In genomic region chr2L:21784790-21785425, dm6 we compare ENCODE assay signal across 1 fruit fly cellular context.
A peak's percentile ranks its signal among the peaks of the same experiment; 100 is the strongest.
TF ChIP-seq lines count a peak whose summit lies in the region.

No protein-coding gene starts in this region.

TF ChIP-seq in whole organism, embryonic, 481 proteins besides CTCF, POLR2A, EP300 and RAD21 (continued from another document):
- TF ChIP-seq CG18011 (GFP tag; optimal IDR thresholded peaks at IDR 0.05; lab: Kevin White, UChicago), result no peak
- TF ChIP-seq CG9609 (GFP tag; optimal IDR thresholded peaks at IDR 0.05; lab: Kevin White, UChicago), result no peak
- peak; percentile 35 for TF ChIP-seq CG9727 (GFP tag; optimal IDR thresholded peaks at IDR 0.05; lab: Kevin White, UChicago)
- no peak for TF ChIP-seq Chrac-16 (GFP tag; optimal IDR thresholded peaks at IDR 0.05; lab: Kevin White, UChicago)
- no peak for TF ChIP-seq ERR (GFP tag; optimal IDR thresholded peaks at IDR 0.05; lab: Kevin White, UChicago)
- TF ChIP-seq lab (GFP tag; optimal IDR thresholded peaks at IDR 0.05; lab: Kevin White, UChicago), result peak; percentile 32
- TF ChIP-seq jumu (GFP tag; optimal IDR thresholded peaks at IDR 0.05; lab: Kevin White, UChicago), result no peak
- TF ChIP-seq Poxn (GFP tag; IDR thresholded peaks at IDR 0.05; lab: Robert Waterston, UW), result no peak
- TF ChIP-seq jigr1 (GFP tag; IDR thresholded peaks at IDR 0.05; lab: Robert Waterston, UW), result no peak
- peak; percentile 8 for TF ChIP-seq abd-A (tag; optimal IDR thresholded peaks at IDR 0.05; lab: Kevin White, UChicago)
- no peak for TF ChIP-seq H15 (GFP tag; IDR thresholded peaks at IDR 0.05; lab: Robert Waterston, UW)
- no peak for TF ChIP-seq CG7357 (GFP tag; IDR thresholded peaks at IDR 0.05; lab: Robert Waterston, UW)
- TF ChIP-seq grau (tag; optimal IDR thresholded peaks at IDR 0.05; lab: Kevin White, UChicago), result no peak
- TF ChIP-seq Blimp-1 (GFP tag; optimal IDR thresholded peaks at IDR 0.05; lab: Kevin White, UChicago), result no peak
- peak; percentile 59 for TF ChIP-seq phol (tag; optimal IDR thresholded peaks at IDR 0.05; lab: Kevin White, UChicago)
- TF ChIP-seq CG4730 (GFP tag; IDR thresholded peaks at IDR 0.05; lab: Robert Waterston, UW), result no peak
- TF ChIP-seq CG10462 (GFP tag; optimal IDR thresholded peaks at IDR 0.05; lab: Kevin White, UChicago), result no peak
- no peak for TF ChIP-seq CG15514 (GFP tag; optimal IDR thresholded peaks at IDR 0.05; lab: Kevin White, UChicago)
- no peak for TF ChIP-seq Six4 (GFP tag; optimal IDR thresholded peaks at IDR 0.05; lab: Kevin White, UChicago)
- TF ChIP-seq Oaz (GFP tag; IDR thresholded peaks at IDR 0.05; lab: Robert Waterston, UW), result no peak
- TF ChIP-seq ftz-f1 (GFP tag; optimal IDR thresholded peaks at IDR 0.05; lab: Kevin White, UChicago), result no peak
- TF ChIP-seq bcd (GFP tag; optimal IDR thresholded peaks at IDR 0.05; lab: Kevin White, UChicago), result no peak
- no peak for TF ChIP-seq CG1792 (GFP tag; optimal IDR thresholded peaks at IDR 0.05; lab: Kevin White, UChicago)
- TF ChIP-seq Tbp (GFP tag; optimal IDR thresholded peaks at IDR 0.05; lab: Kevin White, UChicago), result no peak
- no peak for TF ChIP-seq rib (GFP tag; IDR thresholded peaks at IDR 0.05; lab: Robert Waterston, UW)
- no peak for TF ChIP-seq CG30431 (GFP tag; optimal IDR thresholded peaks at IDR 0.05; lab: Kevin White, UChicago)
- TF ChIP-seq aop (GFP tag; IDR thresholded peaks at IDR 0.05; lab: Robert Waterston, UW), result no peak
- TF ChIP-seq pum (GFP tag; optimal IDR thresholded peaks at IDR 0.05; lab: Kevin White, UChicago), result no peak
- TF ChIP-seq CG7786 (GFP tag; optimal IDR thresholded peaks at IDR 0.05; lab: Kevin White, UChicago), result no peak
- no peak for TF ChIP-seq crp (GFP tag; optimal IDR thresholded peaks at IDR 0.05; lab: Kevin White, UChicago)
- TF ChIP-seq CG8281 (tag; optimal IDR thresholded peaks at IDR 0.05; lab: Kevin White, UChicago), result no peak
- TF ChIP-seq CG17829 (tag; optimal IDR thresholded peaks at IDR 0.05; lab: Kevin White, UChicago), result no peak
- TF ChIP-seq MTF-1 (GFP tag; optimal IDR thresholded peaks at IDR 0.05; lab: Kevin White, UChicago; ENCODE audit: borderline replicate concordance), result no peak
- no peak for TF ChIP-seq Hr78 (GFP tag; optimal IDR thresholded peaks at IDR 0.05; lab: Kevin White, UChicago)
- TF ChIP-seq CG9797 (GFP tag; optimal IDR thresholded peaks at IDR 0.05; lab: Kevin White, UChicago), result no peak
- TF ChIP-seq gcm2 (GFP tag; optimal IDR thresholded peaks at IDR 0.05; lab: Kevin White, UChicago), result no peak
- TF ChIP-seq sob (GFP tag; IDR thresholded peaks at IDR 0.05; lab: Robert Waterston, UW), result no peak
- no peak for TF ChIP-seq ssp (GFP tag; IDR thresholded peaks at IDR 0.05; lab: Robert Waterston, UW)
- TF ChIP-seq CG31224 (GFP tag; IDR thresholded peaks at IDR 0.05; lab: Robert Waterston, UW), result no peak
- TF ChIP-seq CG18599 (GFP tag; optimal IDR thresholded peaks at IDR 0.05; lab: Kevin White, UChicago), result peak; percentile 40
- no peak for TF ChIP-seq crol (GFP tag; IDR thresholded peaks at IDR 0.05; lab: Robert Waterston, UW)
- no peak for TF ChIP-seq CG4282 (GFP tag; optimal IDR thresholded peaks at IDR 0.05; lab: Kevin White, UChicago)
- TF ChIP-seq Stat92E (GFP tag; optimal IDR thresholded peaks at IDR 0.05; lab: Kevin White, UChicago), result no peak
